Fruit fly (Drosophila melanogaster): Measurements from ENCODE around the gene arg.

DNA sequence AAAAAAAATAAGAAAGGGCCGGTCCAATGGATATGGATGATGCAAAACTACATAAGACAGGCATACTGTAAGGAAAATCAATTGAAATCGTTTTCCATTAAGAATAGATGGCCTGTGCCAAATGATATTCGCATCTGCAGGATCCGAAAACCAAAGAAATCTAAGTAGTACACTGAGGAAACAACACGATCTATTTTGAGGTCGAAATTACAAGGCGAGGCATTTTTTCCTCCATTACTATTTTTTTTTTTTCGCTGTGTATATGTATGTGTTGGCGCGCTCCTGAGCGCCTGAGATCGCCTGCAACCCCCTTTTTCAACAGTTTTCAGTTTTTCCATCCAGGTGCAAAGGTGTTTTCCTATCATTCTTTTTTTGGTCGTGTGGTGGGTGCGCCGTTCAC, 45.3 kb upstream of the arg start:
- no peak for TF ChIP-seq insv (optimal IDR thresholded peaks at IDR 0.05)
- no peak for TF ChIP-seq psq (optimal IDR thresholded peaks at IDR 0.05)
- no peak for TF ChIP-seq Myc (optimal IDR thresholded peaks at IDR 0.05)

Data from Kc167 (cell line).